Fruit fly (Drosophila melanogaster): ENCODE measurements around the gene Sec13.

The Sec13 gene

dm6 chr3R:23345057-23345776, 10.9 kb upstream of the Sec13 start (continued):
- TF ChIP-seq Smox (GFP tag; optimal IDR thresholded peaks at IDR 0.05) (no peak), Ets21C (GFP tag; optimal IDR thresholded peaks at IDR 0.05) (no peak), CG11902 (GFP tag; optimal IDR thresholded peaks at IDR 0.05) (no peak), CG32006 (GFP tag; optimal IDR thresholded peaks at IDR 0.05) (peak; percentile 76), Eip78C (GFP tag) (peak; percentile 81), CG15336 (GFP tag; IDR thresholded peaks at IDR 0.05) (peak; percentile 81), CG10669 (GFP tag; optimal IDR thresholded peaks at IDR 0.05) (peak; percentile 66), Sox14 (GFP tag; optimal IDR thresholded peaks at IDR 0.05) (peak; percentile 46), OdsH (GFP tag; optimal IDR thresholded peaks at IDR 0.05) (peak; percentile 37)

dm6 chr3R:23346007-23346681, 9.9 kb upstream of the Sec13 start, which contains the start of gene pnt:
pnt (minus strand) TSS chr3R:23346167.
- TF ChIP-seq cyc (GFP tag; optimal IDR thresholded peaks at IDR 0.05) (no peak), OdsH (GFP tag; optimal IDR thresholded peaks at IDR 0.05) (no peak), CG16779 (tag; optimal IDR thresholded peaks at IDR 0.05) (peak; percentile 34), CG6163 (GFP tag; IDR thresholded peaks at IDR 0.05) (peak; percentile 20; the same call in 2 of the 3 replicates), CG15336 (GFP tag; IDR thresholded peaks at IDR 0.05) (0 out of 2 replicates have a peak, but pooled peaks have one; percentile 13), Blimp-1 (GFP tag; optimal IDR thresholded peaks at IDR 0.05) (peak; percentile 15), Eip78C (GFP tag) (peak; percentile 58), svp (GFP tag) (peak; percentile 65), CG6276 (GFP tag; optimal IDR thresholded peaks at IDR 0.05) (peak; percentile 28)

- TF ChIP-seq Ets96B (tag; optimal IDR thresholded peaks at IDR 0.05): peak; percentile 42
- peak; percentile 62 for TF ChIP-seq CG3032 (tag; optimal IDR thresholded peaks at IDR 0.05)
- TF ChIP-seq CG6163 (GFP tag; IDR thresholded peaks at IDR 0.05): peak; percentile 63; the same call in 1 of the 3 replicates
- peak; percentile 72 for TF ChIP-seq OdsH (GFP tag; optimal IDR thresholded peaks at IDR 0.05)
- peak; percentile 5 for TF ChIP-seq Lpt (GFP tag; optimal IDR thresholded peaks at IDR 0.05)
- no peak for TF ChIP-seq Ets21C (GFP tag; optimal IDR thresholded peaks at IDR 0.05)
- no peak for TF ChIP-seq CG8319 (GFP tag; optimal IDR thresholded peaks at IDR 0.05)
- peak in 1 of 2 experiments; percentile 23 for TF ChIP-seq ss (GFP tag; optimal IDR thresholded peaks at IDR 0.05)
- peak; percentile 28 for TF ChIP-seq vri (GFP tag; optimal IDR thresholded peaks at IDR 0.05)
- TF ChIP-seq cyc (GFP tag; optimal IDR thresholded peaks at IDR 0.05): peak; percentile 70
- TF ChIP-seq pdm3 (GFP tag; optimal IDR thresholded peaks at IDR 0.05): peak; percentile 17
- peak; percentile 13 for TF ChIP-seq CG16779 (tag; optimal IDR thresholded peaks at IDR 0.05)
- TF ChIP-seq Eip75B (GFP tag; optimal IDR thresholded peaks at IDR 0.05): peak; percentile 31
- peak; percentile 40 for TF ChIP-seq Smox (GFP tag; optimal IDR thresholded peaks at IDR 0.05)
- TF ChIP-seq CG32006 (GFP tag; optimal IDR thresholded peaks at IDR 0.05): peak; percentile 78
- peak; percentile 9 for TF ChIP-seq CG6854 (GFP tag; optimal IDR thresholded peaks at IDR 0.05)
- peak; percentile 66 for TF ChIP-seq CG34406 (GFP tag; optimal IDR thresholded peaks at IDR 0.05)
- TF ChIP-seq dsx (GFP tag; optimal IDR thresholded peaks at IDR 0.05; ENCODE audit: poor library complexity, severe bottlenecking): peak; percentile 12
- TF ChIP-seq fd85E (GFP tag; optimal IDR thresholded peaks at IDR 0.05): no peak
- TF ChIP-seq eg (GFP tag; IDR thresholded peaks at IDR 0.05): peak; percentile 70
- peak; percentile 5 for TF ChIP-seq CG7368 (GFP tag; optimal IDR thresholded peaks at IDR 0.05)
- peak; percentile 15 for TF ChIP-seq CG31627 (GFP tag; optimal IDR thresholded peaks at IDR 0.05)
- TF ChIP-seq CG10669 (GFP tag; optimal IDR thresholded peaks at IDR 0.05): peak; percentile 29
- peak; percentile 61 for TF ChIP-seq CG8632 (GFP tag; optimal IDR thresholded peaks at IDR 0.05)
- no peak for TF ChIP-seq Gug (GFP tag; IDR thresholded peaks at IDR 0.05)
- peak; percentile 37 for TF ChIP-seq CG11762 (GFP tag; optimal IDR thresholded peaks at IDR 0.05; ENCODE audit: insufficient read depth)
- peak; percentile 23 for TF ChIP-seq Blimp-1 (GFP tag; optimal IDR thresholded peaks at IDR 0.05)
- TF ChIP-seq esn (GFP tag; optimal IDR thresholded peaks at IDR 0.05): peak; percentile 67
- TF ChIP-seq CG3919 (GFP tag; optimal IDR thresholded peaks at IDR 0.05): peak; percentile 71
- peak; percentile 30 for TF ChIP-seq Sox14 (GFP tag; optimal IDR thresholded peaks at IDR 0.05)
- TF ChIP-seq lz (GFP tag; optimal IDR thresholded peaks at IDR 0.05): peak; percentile 61
- peak; percentile 50 for TF ChIP-seq topi (GFP tag; optimal IDR thresholded peaks at IDR 0.05)
- TF ChIP-seq Eip93F (GFP tag; optimal IDR thresholded peaks at IDR 0.05): peak; percentile 18
- peak; percentile 61 for TF ChIP-seq CG6792 (GFP tag; optimal IDR thresholded peaks at IDR 0.05)
- no peak for TF ChIP-seq CG11294 (GFP tag; IDR thresholded peaks at IDR 0.05)
- peak; percentile 30 for TF ChIP-seq Sox15 (GFP tag; optimal IDR thresholded peaks at IDR 0.05)
- TF ChIP-seq fkh (GFP tag; optimal IDR thresholded peaks at IDR 0.05): peak; percentile 20
- TF ChIP-seq CG1621 (tag; optimal IDR thresholded peaks at IDR 0.05): no peak
These were observed 9.1 kb upstream of the Sec13 start for dm6 chr3R:23346893-23347396.

All from whole organism, prepupa.